Worm (Caenorhabditis elegans): ENCODE measurements around the gene mboa-3.

DNA sequence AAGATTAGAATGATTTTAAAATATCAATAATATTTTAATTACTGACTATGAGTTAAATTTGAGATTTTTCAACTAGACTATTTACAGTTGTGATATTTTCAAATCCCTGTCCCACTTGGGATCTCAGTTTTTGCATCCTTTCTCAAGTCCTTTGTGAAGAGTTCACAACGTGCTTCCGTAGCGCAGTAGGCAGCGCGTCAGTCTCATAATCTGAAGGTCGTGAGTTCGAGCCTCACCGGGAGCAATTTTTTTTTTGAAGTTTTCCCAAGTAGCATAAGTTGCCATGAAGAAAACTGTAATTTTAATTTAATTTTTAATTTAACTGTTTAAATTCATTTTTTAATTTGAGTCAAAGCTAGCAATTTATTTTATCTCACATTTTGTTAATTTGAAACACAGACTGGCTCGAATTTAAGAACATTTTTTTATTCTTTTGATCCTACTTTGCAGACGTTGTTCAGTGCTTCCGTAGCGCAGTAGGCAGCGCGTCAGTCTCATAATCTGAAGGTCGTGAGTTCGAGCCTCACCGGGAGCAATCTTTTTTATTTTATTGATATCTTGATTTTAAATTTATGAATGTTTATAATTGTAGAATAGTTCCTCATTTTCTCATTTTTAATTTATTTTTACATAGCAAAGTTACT is 37.2 kb downstream of the mboa-3 start:
- TF ChIP-seq T22C8.4 (GFP tag; IDR thresholded peaks at IDR 0.05) (peak; percentile 60; the same call in 1 of the 2 replicates), flt-1 (GFP tag; IDR thresholded peaks at IDR 0.05) (peak; percentile 51), cog-1 (tag; optimal IDR thresholded peaks at IDR 0.05) (no peak), klf-2 (GFP tag; conservative IDR thresholded peaks at IDR 0.05) (no peak), ztf-23 (GFP tag; IDR thresholded peaks at IDR 0.05) (no peak), ztf-29 (GFP tag; IDR thresholded peaks at IDR 0.05) (no peak), ref-1 (GFP tag; conservative IDR thresholded peaks at IDR 0.05) (no peak), tab-1 (GFP tag; IDR thresholded peaks at IDR 0.05) (no peak), med-1 (GFP tag; optimal IDR thresholded peaks at IDR 0.05; ENCODE audit: insufficient read depth) (no peak)
